Worm (Caenorhabditis elegans) whole organism, L3 larva: Measurements from ENCODE around the gene btb-22.

Experiments
- R02D3.7 ChIP-seq: fragments of 150-350 bp; optimal IDR thresholded peaks from 2 replicates; lab custom pipeline; 2014; ENCODE audit warnings: missing biosample characterization, missing genetic modification characterization
- ZK546.5 ChIP-seq: sonication (generic microtip); optimal IDR thresholded peaks from 2 replicates; lab custom pipeline; 2017; ENCODE audit warnings: missing biosample characterization, missing genetic modification characterization
- aly-2 ChIP-seq: fragments of 150-350 bp; optimal IDR thresholded peaks from 2 replicates; lab custom pipeline; 2014; ENCODE audit warnings: missing biosample characterization, missing genetic modification characterization
- ama-1 ChIP-seq: fragments of 150-350 bp; optimal IDR thresholded peaks from 2 replicates; lab custom pipeline; 2018
- ceh-16 ChIP-seq: sonication (generic microtip); optimal IDR thresholded peaks from 2 replicates; lab custom pipeline; 2017; ENCODE audit warnings: missing biosample characterization, missing genetic modification characterization
- ceh-28 ChIP-seq: fragments of 150-350 bp; optimal IDR thresholded peaks from 2 replicates; lab custom pipeline; 2014; ENCODE audit warnings: missing biosample characterization, missing genetic modification reagents, missing genetic modification characterization
- ceh-82 ChIP-seq: fragments of 150-350 bp; optimal IDR thresholded peaks from 2 replicates; lab custom pipeline; 2014; ENCODE audit warnings: missing biosample characterization, missing genetic modification characterization
- daf-12 ChIP-seq: fragments of 150-350 bp; optimal IDR thresholded peaks from 2 replicates; lab custom pipeline; 2014; ENCODE audit warnings: missing biosample characterization, missing genetic modification reagents, missing genetic modification characterization
- egl-27 ChIP-seq: sonication (generic microtip); optimal IDR thresholded peaks from 4 replicates; lab custom pipeline; 2017; ENCODE audit warnings: missing biosample characterization, missing genetic modification reagents, missing genetic modification characterization
- egl-5 ChIP-seq: fragments of 150-350 bp; optimal IDR thresholded peaks from 2 replicates; lab custom pipeline; 2017; ENCODE audit warnings: missing biosample characterization, missing genetic modification reagents, missing genetic modification characterization, inconsistent platforms
- elt-1 ChIP-seq: fragments of 150-350 bp; optimal IDR thresholded peaks from 2 replicates; lab custom pipeline; 2014; ENCODE audit warnings: missing biosample characterization, missing genetic modification characterization
- elt-2 ChIP-seq: sonication (generic microtip); optimal IDR thresholded peaks from 2 replicates; lab custom pipeline; 2016; ENCODE audit warnings: missing genetic modification reagents, mild to moderate bottlenecking, missing genetic modification characterization, missing compliant biosample characterization
- elt-3 ChIP-seq, 3 experiments: fragments of 150-350 bp in 1 of 3; sonication (generic microtip) in 2 of 3; optimal IDR thresholded peaks; 2 replicates in 2 of 3; 4 replicates in 1 of 3; lab custom pipeline; 2014 to 2017; ENCODE audit warnings: missing biosample characterization in 3 of 3, missing genetic modification characterization in 3 of 3
- eor-1 ChIP-seq, 2 experiments: fragments of 150-350 bp; optimal IDR thresholded peaks; 2 replicates each; lab custom pipeline; 2014 to 2018; ENCODE audit warnings: missing biosample characterization in 2 of 2, missing genetic modification characterization in 2 of 2
- fkh-10 ChIP-seq: sonication (generic microtip); optimal IDR thresholded peaks from 2 replicates; lab custom pipeline; 2017; ENCODE audit warnings: missing biosample characterization, missing genetic modification reagents, missing genetic modification characterization
- fkh-2 ChIP-seq: fragments of 150-350 bp; optimal IDR thresholded peaks from 2 replicates; lab custom pipeline; 2014; ENCODE audit warnings: missing biosample characterization, missing genetic modification reagents, missing genetic modification characterization
- hmg-11 ChIP-seq: sonication (generic microtip); optimal IDR thresholded peaks from 2 replicates; lab custom pipeline; 2016; ENCODE audit warnings: missing genetic modification characterization, missing compliant biosample characterization
- jun-1 ChIP-seq: fragments of 150-350 bp; optimal IDR thresholded peaks from 2 replicates; lab custom pipeline; 2014; ENCODE audit warnings: missing biosample characterization, missing genetic modification reagents, missing genetic modification characterization
- lin-15B ChIP-seq: fragments of 150-350 bp; optimal IDR thresholded peaks from 2 replicates; lab custom pipeline; 2014; ENCODE audit warnings: missing biosample characterization, missing genetic modification characterization
- mdl-1 ChIP-seq: fragments of 150-350 bp; optimal IDR thresholded peaks from 2 replicates; lab custom pipeline; 2014; ENCODE audit warnings: missing biosample characterization, missing genetic modification characterization
- nfya-1 ChIP-seq: sonication (generic microtip); optimal IDR thresholded peaks from 2 replicates; lab custom pipeline; 2017; ENCODE audit warnings: missing genetic modification characterization, mild to moderate bottlenecking, missing compliant biosample characterization, antibody characterized with exemption, moderate library complexity; ENCODE audit not compliant: insufficient read depth
- nhr-11 ChIP-seq: fragments of 150-350 bp; optimal IDR thresholded peaks from 2 replicates; lab custom pipeline; 2014; ENCODE audit warnings: missing biosample characterization, missing genetic modification characterization
- nhr-12 ChIP-seq: fragments of 150-350 bp; optimal IDR thresholded peaks from 2 replicates; lab custom pipeline; 2014; ENCODE audit warnings: missing biosample characterization, missing genetic modification characterization
- nhr-23 ChIP-seq: fragments of 150-350 bp; optimal IDR thresholded peaks from 2 replicates; lab custom pipeline; 2014; ENCODE audit warnings: missing biosample characterization, missing genetic modification reagents, missing genetic modification characterization
- nhr-237 ChIP-seq: fragments of 150-350 bp; optimal IDR thresholded peaks from 2 replicates; lab custom pipeline; 2014; ENCODE audit warnings: missing biosample characterization, missing genetic modification characterization
- nhr-43 ChIP-seq: sonication (generic microtip); optimal IDR thresholded peaks from 2 replicates; lab custom pipeline; 2016; ENCODE audit warnings: mild to moderate bottlenecking, missing genetic modification characterization, missing compliant biosample characterization; ENCODE audit not compliant: poor library complexity, severe bottlenecking
- nhr-76 ChIP-seq: fragments of 150-350 bp; sonication (generic microtip); optimal IDR thresholded peaks from 5 replicates; lab custom pipeline; 2014; ENCODE audit warnings: missing biosample characterization, missing genetic modification characterization
- pha-4 ChIP-seq: fragments of 150-350 bp; optimal IDR thresholded peaks from 2 replicates; lab custom pipeline; 2014; ENCODE audit warnings: missing biosample characterization, missing genetic modification reagents, missing genetic modification characterization
- pqm-1 ChIP-seq: fragments of 150-350 bp; optimal IDR thresholded peaks from 2 replicates; lab custom pipeline; 2017; ENCODE audit warnings: missing biosample characterization, missing genetic modification characterization, inconsistent platforms
- sea-2 ChIP-seq: fragments of 150-350 bp; sonication (generic microtip); optimal IDR thresholded peaks from 4 replicates; lab custom pipeline; 2014; ENCODE audit warnings: missing biosample characterization, missing genetic modification reagents, missing genetic modification characterization
- skn-1 ChIP-seq: fragments of 150-350 bp; optimal IDR thresholded peaks from 2 replicates; lab custom pipeline; 2014; ENCODE audit warnings: missing biosample characterization, missing genetic modification characterization
- tbx-2 ChIP-seq: sonication (generic microtip); optimal IDR thresholded peaks from 2 replicates; lab custom pipeline; 2016; ENCODE audit warnings: mild to moderate bottlenecking, missing genetic modification characterization, missing compliant biosample characterization
- unc-39 ChIP-seq: sonication (generic microtip); optimal IDR thresholded peaks from 4 replicates; lab custom pipeline; 2017; ENCODE audit warnings: missing biosample characterization, missing genetic modification characterization
- unc-62 ChIP-seq: fragments of 150-350 bp; sonication (generic microtip); optimal IDR thresholded peaks from 4 replicates; lab custom pipeline; 2014; ENCODE audit warnings: missing biosample characterization, missing genetic modification reagents, missing genetic modification characterization
- ztf-4 ChIP-seq: fragments of 150-350 bp; optimal IDR thresholded peaks from 2 replicates; lab custom pipeline; 2014; ENCODE audit warnings: missing biosample characterization, missing genetic modification characterization

Gene btb-22

DNA sequence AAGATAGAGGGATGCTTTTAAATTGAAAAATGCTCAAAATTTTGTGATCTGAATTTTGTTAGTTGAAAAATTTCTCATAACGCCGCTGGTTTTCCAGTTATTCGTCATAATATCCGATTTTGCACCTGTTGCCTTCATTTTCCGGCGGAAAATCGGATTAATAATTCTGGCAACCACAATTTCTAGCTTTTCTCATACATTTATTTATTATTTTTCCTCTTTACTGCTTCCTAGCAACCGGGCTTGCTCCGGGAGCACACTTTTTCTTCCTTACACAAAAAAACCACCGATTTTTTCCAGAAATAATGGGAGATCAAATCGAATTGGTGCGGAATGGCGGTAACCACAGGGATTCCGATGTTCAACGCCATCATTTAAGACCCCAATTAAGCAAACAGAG lies 32.2 kb upstream of the btb-22 start, which contains the start of gene F02E11.7:
Gene F02E11.7 (plus strand): TSS at position 301 of the 400 bp plus-strand sequence.
- TF ChIP-seq pqm-1 (tag; lab: Kevin White, UChicago) (no peak), sea-2 (GFP tag; lab: Kevin White, UChicago) (no peak), ceh-82 (tag; lab: Kevin White, UChicago) (no peak), ceh-16 (no peak), R02D3.7 (tag; lab: Kevin White, UChicago) (no peak), lin-15B (tag; lab: Kevin White, UChicago) (no peak), ama-1 (lab: Kevin White, UChicago) (no peak), egl-5 (no peak), ZK546.5 (tag; lab: Kevin White, UChicago) (no peak), nhr-23 (tag; lab: Kevin White, UChicago) (no peak), hmg-11 (no peak)

DNA sequence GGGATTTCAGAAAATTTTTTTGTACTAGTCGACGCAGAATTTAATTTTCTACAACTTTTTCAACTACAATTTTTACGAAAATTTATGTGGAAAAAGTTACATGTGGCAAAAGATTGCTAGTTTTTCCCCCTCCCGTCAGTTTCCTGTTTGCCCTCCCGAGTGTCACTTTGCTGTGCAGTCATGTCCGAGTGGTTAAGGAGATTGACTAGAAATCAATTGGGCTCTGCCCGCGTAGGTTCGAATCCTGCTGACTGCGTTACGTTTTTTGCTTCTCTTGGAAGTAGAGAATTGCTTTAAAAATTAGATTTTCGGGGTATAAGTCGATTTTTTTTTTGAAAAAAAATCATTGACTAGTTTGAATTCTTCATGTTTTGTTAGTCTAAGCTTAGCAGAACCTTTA lies 31.7 kb upstream of the btb-22 start:
- TF ChIP-seq pha-4 (tag; lab: Kevin White, UChicago) = peak; percentile 17
- TF ChIP-seq nhr-12 (tag; lab: Kevin White, UChicago) = no peak
- TF ChIP-seq egl-27 (tag; lab: Kevin White, UChicago) = no peak
- TF ChIP-seq nhr-11 (tag; lab: Kevin White, UChicago) = no peak
- no peak for TF ChIP-seq aly-2 (tag; lab: Kevin White, UChicago)
- TF ChIP-seq mdl-1 (tag; lab: Kevin White, UChicago) = no peak
- TF ChIP-seq elt-1 (tag; lab: Kevin White, UChicago) = no peak
- no peak for TF ChIP-seq ZK546.5 (tag; lab: Kevin White, UChicago)
- TF ChIP-seq elt-3 (tag; optimal IDR thresholded peaks at IDR 0.05; lab: Kevin White, UChicago) = no peak
- peak; percentile 8 for TF ChIP-seq nfya-1

DNA sequence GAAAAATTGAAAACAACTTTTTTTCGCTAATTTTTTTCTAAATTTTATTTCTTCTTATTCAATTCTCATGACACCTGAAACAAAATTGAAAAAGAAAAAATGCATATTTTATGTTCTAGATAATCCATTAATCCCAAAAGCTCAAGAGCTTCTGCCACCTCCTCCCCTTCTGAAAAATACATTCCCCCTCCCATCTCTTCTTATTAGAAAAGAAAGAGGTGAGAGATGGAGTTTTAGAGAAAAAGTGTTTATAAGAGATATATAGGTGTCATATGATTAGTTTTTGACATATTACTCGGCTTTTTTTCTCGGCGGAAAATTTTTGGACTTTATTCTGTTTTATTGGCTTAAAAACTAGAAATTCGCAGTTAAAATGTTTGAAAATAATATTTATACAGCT lies 29.0 kb upstream of the btb-22 start:
- no peak for TF ChIP-seq nhr-43 (tag; lab: Kevin White, UChicago)

DNA sequence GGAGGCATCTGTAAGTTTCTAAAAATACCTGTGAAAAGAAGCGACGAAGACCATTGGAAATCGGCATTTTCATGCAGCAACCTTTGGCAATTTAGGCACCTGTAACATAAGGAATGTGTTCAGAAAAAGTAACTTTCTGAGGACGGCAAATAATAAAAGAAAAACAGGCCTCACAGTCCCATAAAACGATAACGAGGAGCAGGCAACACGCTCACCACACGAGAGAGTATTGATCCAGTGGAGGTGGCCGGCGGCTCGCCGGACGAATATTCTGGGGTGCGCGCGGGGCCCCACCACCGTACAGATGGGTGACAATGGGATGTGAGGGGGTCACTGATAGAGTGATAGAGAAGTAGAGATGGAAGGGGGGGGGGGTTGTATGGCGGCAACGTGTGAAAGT lies 24.6 kb upstream of the btb-22 start, which contains the start of gene F02E11.3:
Gene F02E11.3 (minus strand): TSS at position 101 of the 400 bp plus-strand sequence.
- TF ChIP-seq ama-1 (lab: Kevin White, UChicago) (no peak), nhr-12 (tag; lab: Kevin White, UChicago) (no peak), nhr-23 (tag; lab: Kevin White, UChicago) (no peak), sea-2 (GFP tag; lab: Kevin White, UChicago) (no peak), elt-1 (tag; lab: Kevin White, UChicago) (no peak), egl-27 (tag; lab: Kevin White, UChicago) (no peak), nhr-237 (tag; lab: Kevin White, UChicago) (no peak), tbx-2 (tag; lab: Kevin White, UChicago) (no peak), ztf-4 (no peak), fkh-2 (no peak), ceh-28 (no peak), pha-4 (tag; lab: Kevin White, UChicago) (no peak)

DNA sequence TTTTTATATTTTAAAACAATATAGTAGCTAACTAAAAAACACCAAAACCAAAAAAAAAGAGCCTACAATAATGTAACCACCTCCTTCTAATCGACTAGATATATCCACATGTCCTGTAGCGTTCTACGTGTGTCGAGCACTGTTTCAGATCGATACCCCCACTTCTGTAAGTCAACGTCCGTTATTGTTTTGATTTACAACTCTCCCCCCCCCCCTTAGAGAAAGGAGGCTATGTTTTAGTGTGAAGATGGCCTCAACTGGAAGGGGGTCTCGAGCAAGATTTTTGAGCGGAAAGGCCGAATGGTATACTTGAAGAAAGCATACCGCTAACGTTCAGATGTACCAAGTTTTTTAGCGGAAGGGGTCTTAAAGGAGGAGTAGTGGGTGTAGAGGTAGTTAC lies 21.9 kb upstream of the btb-22 start, which contains the start of gene F02E11.4:
Gene F02E11.4 (minus strand): TSS at position 101 of the 400 bp plus-strand sequence.
- TF ChIP-seq unc-39 (tag; lab: Kevin White, UChicago) = no peak
- TF ChIP-seq aly-2 (tag; lab: Kevin White, UChicago) = no peak
- no peak for TF ChIP-seq pqm-1 (tag; lab: Kevin White, UChicago)
- no peak for TF ChIP-seq ama-1 (lab: Kevin White, UChicago)
- TF ChIP-seq elt-2 = no peak

DNA sequence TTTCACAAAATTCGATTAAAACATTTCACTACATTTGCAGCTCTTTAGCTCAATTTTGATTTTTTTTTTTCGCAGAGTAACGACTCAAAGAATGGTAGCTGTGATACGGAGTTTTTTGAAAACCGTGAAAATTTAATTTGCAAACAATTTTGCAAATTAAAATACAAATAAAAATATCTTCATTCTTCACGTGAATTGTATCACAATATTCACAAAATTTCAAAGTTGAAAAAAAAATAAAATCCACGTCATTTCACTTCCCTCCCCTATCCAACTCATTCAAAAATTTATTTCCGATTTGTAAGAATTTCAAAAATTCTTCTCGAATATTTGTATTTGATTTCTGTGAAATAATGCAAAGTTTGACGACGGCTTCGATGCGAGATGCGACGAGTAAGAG lies 20.9 kb upstream of the btb-22 start, which contains the start of gene wht-4:
Gene wht-4 (plus strand): TSS at position 301 of the 400 bp plus-strand sequence.
- TF ChIP-seq aly-2 (tag; lab: Kevin White, UChicago) (no peak), lin-15B (tag; lab: Kevin White, UChicago) (no peak), jun-1 (tag; lab: Kevin White, UChicago) (no peak), fkh-2 (no peak), nhr-11 (tag; lab: Kevin White, UChicago) (no peak), nhr-76 (tag; lab: Kevin White, UChicago) (no peak), daf-12 (tag; lab: Kevin White, UChicago) (no peak), fkh-10 (no peak), tbx-2 (tag; lab: Kevin White, UChicago) (no peak), elt-1 (tag; lab: Kevin White, UChicago) (no peak), skn-1 (tag; lab: Kevin White, UChicago) (no peak), unc-62 (no peak), nhr-237 (tag; lab: Kevin White, UChicago) (no peak), nhr-12 (tag; lab: Kevin White, UChicago) (no peak), ceh-82 (tag; lab: Kevin White, UChicago) (no peak), elt-3 (tag; optimal IDR thresholded peaks at IDR 0.05; lab: Kevin White, UChicago) (no peak), eor-1 (tag; optimal IDR thresholded peaks at IDR 0.05; lab: Kevin White, UChicago) (no peak)
